Worm (Caenorhabditis elegans): ENCODE results near the gene F54H12.5.

Gene F54H12.5

ce11 chrIII:7940819-7941218, 31.1 kb downstream of the F54H12.5 start, which contains the start of gene C29E4.12 (continued):
- TF ChIP-seq hpl-2 (GFP tag; optimal IDR thresholded peaks at IDR 0.05) (no peak), vab-15 (tag; optimal IDR thresholded peaks at IDR 0.05) (no peak), tbx-2 (tag; optimal IDR thresholded peaks at IDR 0.05) (peak; percentile 77), fkh-4 (tag; optimal IDR thresholded peaks at IDR 0.05; ENCODE audit: borderline replicate concordance) (no peak), efl-1 (optimal IDR thresholded peaks at IDR 0.05) (peak; percentile 82 to 98), efl-1 (GFP tag; optimal IDR thresholded peaks at IDR 0.05 in 1 of 2) (peak; percentile 98 to 100), blmp-1 (tag; optimal IDR thresholded peaks at IDR 0.05) (peak; percentile 51), ces-1 (GFP tag; optimal IDR thresholded peaks at IDR 0.05) (no peak), rnt-1 (tag; optimal IDR thresholded peaks at IDR 0.05) (peak; percentile 87), dsc-1 (tag; optimal IDR thresholded peaks at IDR 0.05) (no peak), lir-3 (tag; optimal IDR thresholded peaks at IDR 0.05; ENCODE audit: poor library complexity) (peak; percentile 61), ceh-82 (tag; optimal IDR thresholded peaks at IDR 0.05) (peak; percentile 47 to 79 (median 69)), sup-37 (GFP tag; optimal IDR thresholded peaks at IDR 0.05) (no peak), zip-4 (GFP tag; optimal IDR thresholded peaks at IDR 0.05) (peak; percentile 25), aha-1 (tag; optimal IDR thresholded peaks at IDR 0.05) (no peak), C34B4.2 (tag; optimal IDR thresholded peaks at IDR 0.05) (no peak), fkh-8 (tag; optimal IDR thresholded peaks at IDR 0.05) (peak; percentile 62), unc-30 (tag; optimal IDR thresholded peaks at IDR 0.05) (no peak), pag-3 (tag; optimal IDR thresholded peaks at IDR 0.05; ENCODE audit: borderline replicate concordance, insufficient read depth) (no peak), nhr-11 (tag; optimal IDR thresholded peaks at IDR 0.05) (peak; percentile 59), mab-9 (GFP tag; IDR thresholded peaks at IDR 0.05) (no peak), grh-1 (GFP tag; IDR thresholded peaks at IDR 0.05) (peak; percentile 69), snu-23 (GFP tag; optimal IDR thresholded peaks at IDR 0.05) (peak; percentile 83), nhr-47 (tag; optimal IDR thresholded peaks at IDR 0.05) (peak; percentile 84), ceh-63 (GFP tag; optimal IDR thresholded peaks at IDR 0.05) (no peak), efl-3 (GFP tag; optimal IDR thresholded peaks at IDR 0.05) (no peak), dpl-1 (GFP tag; optimal IDR thresholded peaks at IDR 0.05) (peak; percentile 96 to 98 (median 98)), nhr-85 (tag) (peak; percentile 86), fkh-10 (GFP tag; optimal IDR thresholded peaks at IDR 0.05) (no peak), mdl-1 (tag; optimal IDR thresholded peaks at IDR 0.05) (peak in 1 of 2 experiments; percentile 66), lin-14 (GFP tag; optimal IDR thresholded peaks at IDR 0.05) (no peak), unc-98 (GFP tag; IDR thresholded peaks at IDR 0.05) (no peak), aly-2 (tag; optimal IDR thresholded peaks at IDR 0.05) (peak; percentile 64), lin-13 (GFP tag; optimal IDR thresholded peaks at IDR 0.05) (peak; percentile 70), ztf-4 (tag; optimal IDR thresholded peaks at IDR 0.05) (no peak), nhr-28 (tag; optimal IDR thresholded peaks at IDR 0.05) (no peak), nhr-20 (tag; optimal IDR thresholded peaks at IDR 0.05) (peak; percentile 74), mef-2 (tag; optimal IDR thresholded peaks at IDR 0.05) (no peak), pqm-1 (tag; optimal IDR thresholded peaks at IDR 0.05) (no peak), hlh-17 (GFP tag; optimal IDR thresholded peaks at IDR 0.05; ENCODE audit: borderline replicate concordance) (no peak), hlh-4 (tag; optimal IDR thresholded peaks at IDR 0.05) (no peak), nhr-90 (tag; optimal IDR thresholded peaks at IDR 0.05; ENCODE audit: poor library complexity) (peak; percentile 70), irx-1 (tag; optimal IDR thresholded peaks at IDR 0.05) (peak; percentile 62), C16A3.4 (tag; optimal IDR thresholded peaks at IDR 0.05) (peak; percentile 82), C04F5.9 (tag; optimal IDR thresholded peaks at IDR 0.05) (peak; percentile 63), lsy-2 (tag; optimal IDR thresholded peaks at IDR 0.05) (peak; percentile 84 to 92), ceh-88 (GFP tag; IDR thresholded peaks at IDR 0.05) (no peak), alr-1 (tag; optimal IDR thresholded peaks at IDR 0.05; ENCODE audit: borderline replicate concordance) (no peak), nhr-71 (tag; optimal IDR thresholded peaks at IDR 0.05) (peak; percentile 82), elt-3 (tag; optimal IDR thresholded peaks at IDR 0.05) (peak in 2 of 6 experiments; percentile 4 to 64), egl-13 (tag; optimal IDR thresholded peaks at IDR 0.05) (peak; percentile 26), skn-1 (tag; optimal IDR thresholded peaks at IDR 0.05) (peak; percentile 81)
